Fruit fly (Drosophila melanogaster) Kc167 (cell line): Measurements from ENCODE around the gene CCHa2.

ENCODE experiments used
- Myc ChIP-seq: fragments of >200 bp; optimal IDR thresholded peaks from 2 replicates; lab custom pipeline; 2017; ENCODE audit warnings: missing external identifiers
- Sin3A ChIP-seq: fragments of >200 bp; optimal IDR thresholded peaks from 2 replicates; lab custom pipeline; 2018; ENCODE audit warnings: missing external identifiers
- h ChIP-seq: fragments of >200 bp; optimal IDR thresholded peaks from 3 replicates; lab custom pipeline; 2018; ENCODE audit warnings: missing external identifiers
- insv ChIP-seq: fragments of >200 bp; optimal IDR thresholded peaks from 3 replicates; lab custom pipeline; 2018; ENCODE audit warnings: missing external identifiers
- psq ChIP-seq: fragments of >200 bp; optimal IDR thresholded peaks from 2 replicates; lab custom pipeline; 2017; ENCODE audit warnings: missing external identifiers
- ttk ChIP-seq: sonication (Bioruptor generic); optimal IDR thresholded peaks from 2 replicates; lab custom pipeline; 2017; ENCODE audit warnings: missing external identifiers

CCHa2 gene

dm6 chr3R:13363347-13363994 lies 31.5 kb downstream of the CCHa2 start:
- TF ChIP-seq h (lab: Kevin White, UChicago), result no peak
- no peak for TF ChIP-seq Myc (lab: Kevin White, UChicago)
- TF ChIP-seq psq (lab: Kevin White, UChicago), result no peak
- TF ChIP-seq ttk (lab: Kevin White, UChicago), result no peak
- no peak for TF ChIP-seq Sin3A (lab: Kevin White, UChicago)
- no peak for TF ChIP-seq insv

dm6 chr3R:13360108-13360507 lies 34.9 kb downstream of the CCHa2 start:
- TF ChIP-seq insv (no peak), ttk (lab: Kevin White, UChicago) (no peak), h (lab: Kevin White, UChicago) (no peak), psq (lab: Kevin White, UChicago) (no peak), Sin3A (lab: Kevin White, UChicago) (no peak), Myc (lab: Kevin White, UChicago) (no peak)

- TF ChIP-seq Sin3A (lab: Kevin White, UChicago) (no peak), h (lab: Kevin White, UChicago) (no peak), Myc (lab: Kevin White, UChicago) (no peak), ttk (lab: Kevin White, UChicago) (no peak), psq (lab: Kevin White, UChicago) (no peak), insv (no peak)
Observed at dm6 chr3R:13356960-13357359, 38.0 kb downstream of the CCHa2 start.

- TF ChIP-seq h (lab: Kevin White, UChicago) (no peak), Myc (lab: Kevin White, UChicago) (no peak), ttk (lab: Kevin White, UChicago) (no peak), insv (no peak), Sin3A (lab: Kevin White, UChicago) (no peak), psq (lab: Kevin White, UChicago) (no peak)
Observed at dm6 chr3R:13353373-13353772, 41.6 kb downstream of the CCHa2 start, which contains the start of gene mthl12. Gene mthl12, plus strand, starts transcription at chr3R:13353673.
